Fruit fly (Drosophila melanogaster) whole organism, pupa: ENCODE results near the gene CG42397.

Source experiments
- CG10348 ChIP-seq: fragments of 200-800 bp; sonication (Bioruptor generic); IDR thresholded peaks from 2 replicates; pipeline ENCODE4 v1.3.6; 2022; ENCODE audit warnings: missing biosample characterization, missing genetic modification characterization
- CG12605 ChIP-seq: fragments of 200-800 bp; sonication (Bioruptor generic); IDR thresholded peaks from 2 replicates; pipeline ENCODE4 v1.3.6; 2022; ENCODE audit warnings: missing biosample characterization, missing genetic modification characterization
- CG13204 ChIP-seq: fragments of 200-800 bp; sonication (Bioruptor generic); optimal IDR thresholded peaks from 2 replicates; lab custom pipeline; 2018; ENCODE audit warnings: missing biosample characterization, mild to moderate bottlenecking, missing genetic modification characterization, moderate library complexity
- CG14655 ChIP-seq: fragments of 200-800 bp; sonication (Bioruptor generic); optimal IDR thresholded peaks from 3 replicates; lab custom pipeline; 2017; ENCODE audit warnings: mild to moderate bottlenecking, missing biosample characterization, missing genetic modification reagents, missing genetic modification characterization
- CG15710 ChIP-seq: fragments of 200-800 bp; sonication (Bioruptor generic); optimal IDR thresholded peaks from 2 replicates; lab custom pipeline; 2018; ENCODE audit warnings: missing biosample characterization, mild to moderate bottlenecking, missing genetic modification characterization, moderate library complexity
- CG17806 ChIP-seq: fragments of 200-800 bp; sonication (Bioruptor generic); optimal IDR thresholded peaks from 2 replicates; lab custom pipeline; 2018; ENCODE audit warnings: missing biosample characterization, mild to moderate bottlenecking, missing genetic modification characterization, moderate library complexity
- CG32121 ChIP-seq: fragments of 200-800 bp; sonication (Bioruptor generic); IDR thresholded peaks from 2 replicates; pipeline ENCODE4 v1.3.6; 2022; ENCODE audit warnings: missing biosample characterization, missing genetic modification characterization
- CG34367 ChIP-seq: fragments of 200-800 bp; sonication (Bioruptor generic); optimal IDR thresholded peaks from 2 replicates; lab custom pipeline; 2018; ENCODE audit warnings: missing biosample characterization, mild to moderate bottlenecking, missing genetic modification characterization
- CG4496 ChIP-seq: fragments of 200-800 bp; sonication (Bioruptor generic); IDR thresholded peaks from 3 replicates; pipeline ENCODE4 v1.3.6; 2022; ENCODE audit warnings: missing biosample characterization, missing genetic modification characterization
- CG8159 ChIP-seq: fragments of 200-800 bp; sonication (Bioruptor generic); optimal IDR thresholded peaks from 3 replicates; lab custom pipeline; 2018; ENCODE audit warnings: missing biosample characterization, mild to moderate bottlenecking, missing genetic modification characterization, moderate library complexity
- CG8301 ChIP-seq: fragments of 200-800 bp; sonication (Bioruptor generic); optimal IDR thresholded peaks from 2 replicates; lab custom pipeline; 2018; ENCODE audit warnings: missing biosample characterization, mild to moderate bottlenecking, missing genetic modification characterization
- CG9948 ChIP-seq: fragments of 200-800 bp; sonication (Bioruptor generic); optimal IDR thresholded peaks from 2 replicates; lab custom pipeline; 2018; ENCODE audit warnings: missing biosample characterization, mild to moderate bottlenecking, missing genetic modification characterization, moderate library complexity
- D1 ChIP-seq: fragments of 200-800 bp; sonication (Bioruptor generic); optimal IDR thresholded peaks from 2 replicates; lab custom pipeline; 2018; ENCODE audit warnings: missing biosample characterization, mild to moderate bottlenecking, missing genetic modification characterization, moderate library complexity
- EcR ChIP-seq: fragments of 200-800 bp; sonication (Bioruptor generic); optimal IDR thresholded peaks from 3 replicates; lab custom pipeline; 2019; ENCODE audit warnings: missing biosample characterization, missing genetic modification characterization, mild to moderate bottlenecking, moderate library complexity, missing genetic modification reagents
- Ets98B ChIP-seq: fragments of 200-800 bp; sonication (Bioruptor generic); IDR thresholded peaks from 2 replicates; pipeline ENCODE4 v1.3.6; 2022; ENCODE audit warnings: missing biosample characterization, missing genetic modification characterization
- Pif1A ChIP-seq: fragments of 200-800 bp; sonication (Bioruptor generic); optimal IDR thresholded peaks from 3 replicates; lab custom pipeline; 2016; ENCODE audit warnings: missing biosample characterization, missing genetic modification characterization
- Pif1B ChIP-seq: fragments of 200-800 bp; sonication (Bioruptor generic); optimal IDR thresholded peaks from 3 replicates; lab custom pipeline; 2016; ENCODE audit warnings: missing biosample characterization, missing genetic modification characterization
- Snoo ChIP-seq: fragments of 200-800 bp; sonication (Bioruptor generic); optimal IDR thresholded peaks from 3 replicates; lab custom pipeline; 2017; ENCODE audit warnings: missing biosample characterization, mild to moderate bottlenecking, missing genetic modification characterization, inconsistent platforms
- fd96Ca ChIP-seq: fragments of 200-800 bp; sonication (Bioruptor generic); IDR thresholded peaks from 3 replicates; pipeline ENCODE4 v1.3.6; 2022; ENCODE audit warnings: missing biosample characterization, missing genetic modification characterization
- gl ChIP-seq: fragments of 200-800 bp; sonication (Bioruptor generic); optimal IDR thresholded peaks from 2 replicates; lab custom pipeline; 2018; ENCODE audit warnings: missing biosample characterization, mild to moderate bottlenecking, missing genetic modification characterization
- rn ChIP-seq: fragments of 200-800 bp; sonication (Bioruptor generic); IDR thresholded peaks from 2 replicates; pipeline ENCODE4 v1.3.6; 2022; ENCODE audit warnings: missing biosample characterization, missing genetic modification characterization

Gene CG42397

DNA sequence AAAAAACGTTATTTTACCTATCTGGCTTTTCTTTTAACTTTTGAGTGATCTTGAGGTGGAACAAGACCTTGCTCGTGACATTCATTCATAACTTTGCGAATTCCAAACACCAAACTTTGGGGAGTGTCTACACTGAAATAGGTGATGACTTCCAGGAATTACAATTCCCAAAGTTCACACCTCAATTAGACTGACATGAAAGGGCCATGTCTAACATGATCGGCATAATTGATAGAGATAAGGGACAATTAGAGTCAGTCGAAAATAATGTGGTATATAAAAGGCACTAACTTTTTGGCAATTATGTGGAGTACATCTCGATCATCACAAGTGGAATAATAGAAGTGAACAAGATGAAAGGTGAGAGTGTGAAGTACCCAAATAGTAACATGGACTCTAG lies 2.2 kb upstream of the CG42397 start, which contains the start of gene CG43896:
CG43896 (plus strand) TSS at position 301 of the 400 bp plus-strand sequence.
- TF ChIP-seq CG12605 (no peak), CG34367 (no peak), CG17806 (tag; lab: Kevin White, UChicago) (no peak), CG13204 (GFP tag; lab: Kevin White, UChicago) (no peak), CG4496 (GFP tag; lab: Robert Waterston, UW) (no peak), Pif1A (GFP tag; lab: Kevin White, UChicago) (no peak), D1 (tag; lab: Kevin White, UChicago) (no peak), Ets98B (GFP tag; lab: Robert Waterston, UW) (no peak), CG32121 (GFP tag; lab: Robert Waterston, UW) (no peak), CG8159 (no peak), Snoo (tag; lab: Kevin White, UChicago) (no peak), CG15710 (no peak), CG8301 (tag; lab: Kevin White, UChicago) (no peak), rn (GFP tag; lab: Robert Waterston, UW) (no peak)
- TF ChIP-seq, all 21 proteins: peak for 0

DNA sequence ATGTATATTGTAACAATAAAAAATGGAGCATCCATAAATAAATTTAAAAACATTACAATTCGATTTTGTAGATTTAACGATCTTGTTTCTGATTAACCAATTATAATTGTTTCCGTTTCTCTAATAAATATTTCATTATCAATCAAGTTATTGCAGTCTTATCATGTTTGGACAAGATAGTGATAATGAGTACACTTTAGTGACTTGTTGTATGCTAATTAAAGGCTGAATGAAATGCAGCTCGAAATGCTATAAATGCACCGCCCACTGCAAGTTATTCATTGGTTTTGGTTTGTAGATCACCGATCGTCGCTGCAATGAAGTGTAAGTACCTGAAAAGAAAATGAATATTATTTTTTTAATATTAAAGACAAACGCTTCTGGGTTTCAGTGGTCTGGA lies 1.0 kb upstream of the CG42397 start, which contains the start of gene CG14125:
CG14125 (plus strand) TSS at position 301 of the 400 bp plus-strand sequence.
- TF ChIP-seq CG4496 (GFP tag; lab: Robert Waterston, UW) (no peak), CG8301 (tag; lab: Kevin White, UChicago) (no peak), CG14655 (no peak), Pif1A (GFP tag; lab: Kevin White, UChicago) (no peak), fd96Ca (GFP tag; lab: Robert Waterston, UW) (no peak), CG17806 (tag; lab: Kevin White, UChicago) (no peak), gl (tag; lab: Kevin White, UChicago) (no peak), CG32121 (GFP tag; lab: Robert Waterston, UW) (no peak), D1 (tag; lab: Kevin White, UChicago) (no peak), Snoo (tag; lab: Kevin White, UChicago) (no peak), CG8159 (no peak), CG13204 (GFP tag; lab: Kevin White, UChicago) (no peak), CG34367 (no peak)

DNA sequence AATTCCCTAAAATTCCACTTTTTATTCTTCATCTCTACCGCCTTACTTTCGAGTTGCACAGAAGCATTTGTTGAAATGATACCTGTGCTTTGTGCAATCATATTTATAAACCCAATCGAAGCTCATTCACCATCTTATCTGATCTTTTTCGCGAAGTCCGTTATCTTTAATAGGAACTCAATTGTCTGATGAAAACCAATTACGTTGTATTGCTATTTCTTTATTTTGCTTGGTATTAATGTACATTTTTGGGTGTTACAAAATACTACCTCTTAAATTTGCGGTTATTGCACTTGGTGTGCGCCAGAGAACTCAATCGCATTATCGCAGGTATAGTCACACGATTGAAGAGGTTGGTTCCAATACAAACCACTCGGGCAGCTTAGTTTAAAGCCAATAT lies 711 bp downstream of the CG42397 start, which contains the start of gene Muc68E:
Muc68E (minus strand) TSS at position 101 of the 400 bp plus-strand sequence.
- no peak for TF ChIP-seq CG12605
- no peak for TF ChIP-seq Pif1B (GFP tag; lab: Kevin White, UChicago)
- no peak for TF ChIP-seq CG9948 (tag; lab: Kevin White, UChicago)
- TF ChIP-seq CG14655: no peak
- TF ChIP-seq CG32121 (GFP tag; lab: Robert Waterston, UW): no peak
- TF ChIP-seq CG15710: no peak
- TF ChIP-seq Snoo (tag; lab: Kevin White, UChicago): no peak
- TF ChIP-seq CG8301 (tag; lab: Kevin White, UChicago): no peak
- no peak for TF ChIP-seq rn (GFP tag; lab: Robert Waterston, UW)

DNA sequence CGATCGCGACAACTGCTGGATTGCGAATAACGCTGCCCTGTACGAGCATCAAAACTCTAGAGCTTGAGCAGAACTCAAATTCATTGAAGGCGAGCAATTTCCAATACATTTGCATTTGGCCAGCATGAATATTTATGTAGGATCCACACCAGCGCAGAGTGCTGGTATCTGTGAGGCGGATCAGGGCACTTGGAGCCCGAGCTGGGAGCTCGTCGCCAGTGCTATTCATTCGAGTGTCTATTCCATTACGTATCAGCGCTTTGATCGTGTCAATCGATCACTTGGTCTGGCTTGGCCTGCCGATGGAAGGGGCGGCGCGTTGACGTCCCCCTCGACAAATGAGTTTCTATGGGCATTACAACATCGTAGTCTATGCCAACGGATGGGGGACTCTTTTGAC lies 7.5 kb downstream of the CG42397 start, which contains the start of gene prc:
prc (minus strand) TSS at position 28 of the 400 bp plus-strand sequence.
- TF ChIP-seq gl (tag; lab: Kevin White, UChicago) (no peak), Pif1B (GFP tag; lab: Kevin White, UChicago) (no peak), rn (GFP tag; lab: Robert Waterston, UW) (no peak), CG10348 (GFP tag; lab: Robert Waterston, UW) (no peak), CG8159 (no peak), CG15710 (no peak), fd96Ca (GFP tag; lab: Robert Waterston, UW) (no peak), CG13204 (GFP tag; lab: Kevin White, UChicago) (no peak), EcR (no peak), CG4496 (GFP tag; lab: Robert Waterston, UW) (no peak), CG34367 (no peak), CG32121 (GFP tag; lab: Robert Waterston, UW) (no peak), CG17806 (tag; lab: Kevin White, UChicago) (no peak), CG9948 (tag; lab: Kevin White, UChicago) (no peak), Snoo (tag; lab: Kevin White, UChicago) (no peak), CG8301 (tag; lab: Kevin White, UChicago) (no peak), Ets98B (GFP tag; lab: Robert Waterston, UW) (no peak)

DNA sequence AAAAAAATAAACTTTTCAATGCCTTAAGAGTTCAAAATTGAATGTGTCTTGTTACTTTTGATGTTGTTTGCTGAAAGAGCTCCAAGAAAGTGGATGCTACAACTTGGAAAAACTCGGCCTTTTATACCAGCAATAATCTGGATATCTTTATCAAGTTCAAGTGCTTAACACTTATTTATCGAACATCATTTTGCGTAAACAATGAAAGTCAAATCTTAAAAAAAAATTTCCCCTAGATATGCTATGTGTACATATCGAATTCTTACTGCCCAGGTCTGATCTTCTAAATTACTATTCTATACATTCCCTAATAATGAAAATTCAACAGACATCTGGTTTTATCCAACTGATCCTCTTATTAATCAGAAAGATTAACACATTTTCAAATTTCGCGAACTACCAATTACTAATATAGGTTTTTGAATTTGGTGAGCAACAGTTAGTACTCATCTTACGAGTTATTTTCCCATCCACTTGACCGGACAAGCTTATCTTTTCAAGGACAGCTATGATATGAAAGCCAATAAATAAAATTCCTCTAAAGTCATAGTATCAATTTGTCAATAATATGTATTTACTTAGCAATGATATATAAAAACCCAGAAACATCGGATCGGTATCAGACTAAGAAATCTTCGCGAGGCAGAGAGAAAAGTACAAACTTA lies 15.8 kb downstream of the CG42397 start, which contains the start of the genes CG11570 and CG43294:
CG11570 (minus strand) TSS at position 101 of the 665 bp plus-strand sequence.
CG43294 (plus strand) TSS at position 615 of the 665 bp plus-strand sequence.
- TF ChIP-seq CG34367: no peak
- TF ChIP-seq CG8159: no peak
- no peak for TF ChIP-seq rn (GFP tag; lab: Robert Waterston, UW)
- no peak for TF ChIP-seq CG12605
- no peak for TF ChIP-seq CG13204 (GFP tag; lab: Kevin White, UChicago)
- TF ChIP-seq gl (tag; lab: Kevin White, UChicago): no peak
- TF ChIP-seq fd96Ca (GFP tag; lab: Robert Waterston, UW): no peak
- TF ChIP-seq EcR: no peak
- TF ChIP-seq CG8301 (tag; lab: Kevin White, UChicago): no peak
- no peak for TF ChIP-seq Pif1A (GFP tag; lab: Kevin White, UChicago)
- no peak for TF ChIP-seq CG4496 (GFP tag; lab: Robert Waterston, UW)
- TF ChIP-seq CG10348 (GFP tag; lab: Robert Waterston, UW): no peak
- TF ChIP-seq CG9948 (tag; lab: Kevin White, UChicago): no peak
- no peak for TF ChIP-seq Pif1B (GFP tag; lab: Kevin White, UChicago)
